Fruit fly (Drosophila melanogaster) S2 (cell line): ENCODE results near the gene PSMG1.

Experiments
- CG8478 ChIP-seq: fragments of >200 bp; optimal IDR thresholded peaks from 2 replicates; lab custom pipeline; 2018
- CTCF ChIP-seq, 2 experiments: fragments of >200 bp; optimal IDR thresholded peaks; 2 replicates each; lab custom pipeline; 2018

DNA sequence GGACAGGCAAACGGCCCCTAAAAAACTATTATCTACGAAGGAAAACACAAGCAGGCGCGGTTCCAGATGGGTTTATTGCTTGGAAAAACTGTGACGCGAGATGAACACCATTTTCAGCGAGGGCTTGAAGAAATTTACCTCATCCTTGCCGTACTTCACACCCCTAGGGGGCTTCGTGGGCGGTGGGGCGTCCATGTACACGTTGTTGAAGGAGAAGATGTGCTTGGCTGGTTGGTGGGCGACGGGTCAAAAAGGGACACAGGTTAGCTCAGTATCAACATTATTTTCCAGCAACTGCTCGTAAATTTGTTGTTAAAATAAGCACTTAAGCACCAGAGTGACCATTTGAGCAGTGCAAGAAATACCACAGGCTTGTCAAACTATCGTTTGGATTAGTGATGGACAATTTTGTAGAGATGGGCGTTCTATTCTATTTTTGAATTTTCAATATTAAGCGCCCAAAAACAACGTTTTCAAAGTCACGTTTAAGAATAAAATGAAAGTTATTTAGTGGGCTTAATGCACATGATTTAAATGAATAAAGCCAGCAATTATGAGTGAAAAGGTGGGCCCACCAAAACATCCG lies 35.4 kb downstream of the PSMG1 start, which contains the start of gene Sec8:
- no peak for TF ChIP-seq CTCF (optimal IDR thresholded peaks at IDR 0.05; lab: Kevin White, UChicago)
- TF ChIP-seq CG8478 (lab: Kevin White, UChicago): no peak
